Worm (Caenorhabditis elegans): Measurements from ENCODE around the gene ugt-1.

ugt-1 gene

ce11 chrV:10381726-10382125, 13.7 kb upstream of the ugt-1 start, which contains the start of gene abu-1:
Gene abu-1, minus strand, starts transcription at chrV:10381826.
- TF ChIP-seq W03F9.2 (tag; optimal IDR thresholded peaks at IDR 0.05) (no peak), dao-5 (tag; optimal IDR thresholded peaks at IDR 0.05) (no peak), him-1 (tag; optimal IDR thresholded peaks at IDR 0.05) (no peak)

- TF ChIP-seq dao-5 (tag; optimal IDR thresholded peaks at IDR 0.05): no peak
- TF ChIP-seq W03F9.2 (tag; optimal IDR thresholded peaks at IDR 0.05): no peak
- TF ChIP-seq him-1 (tag; optimal IDR thresholded peaks at IDR 0.05): no peak
Measured at ce11 chrV:10382142-10382541, 13.3 kb upstream of the ugt-1 start, which contains the start of gene pqn-2. Gene pqn-2, plus strand, starts transcription at chrV:10382442.

- TF ChIP-seq dao-5 (tag; optimal IDR thresholded peaks at IDR 0.05) (no peak), him-1 (tag; optimal IDR thresholded peaks at IDR 0.05) (no peak), W03F9.2 (tag; optimal IDR thresholded peaks at IDR 0.05) (no peak)
Measured at ce11 chrV:10383950-10384349, 11.5 kb upstream of the ugt-1 start, which contains the start of gene spe-10. Gene spe-10, plus strand, starts transcription at chrV:10384250.

- no peak for TF ChIP-seq dao-5 (tag; optimal IDR thresholded peaks at IDR 0.05)
- no peak for TF ChIP-seq him-1 (tag; optimal IDR thresholded peaks at IDR 0.05)
- TF ChIP-seq W03F9.2 (tag; optimal IDR thresholded peaks at IDR 0.05): no peak
Measured at ce11 chrV:10387412-10387811, 8.1 kb upstream of the ugt-1 start.

ce11 chrV:10388318-10388717, 7.1 kb upstream of the ugt-1 start, which contains the start of gene AC3.5:
Gene AC3.5, plus strand, starts transcription at chrV:10388527.
- TF ChIP-seq dao-5 (tag; optimal IDR thresholded peaks at IDR 0.05) (no peak), W03F9.2 (tag; optimal IDR thresholded peaks at IDR 0.05) (no peak), him-1 (tag; optimal IDR thresholded peaks at IDR 0.05) (no peak)

ce11 chrV:10393708-10394107, 1.8 kb upstream of the ugt-1 start:
- no peak for TF ChIP-seq dao-5 (tag; optimal IDR thresholded peaks at IDR 0.05)
- no peak for TF ChIP-seq W03F9.2 (tag; optimal IDR thresholded peaks at IDR 0.05)
- TF ChIP-seq him-1 (tag; optimal IDR thresholded peaks at IDR 0.05): no peak

ce11 chrV:10398431-10398830, 3.0 kb downstream of the ugt-1 start, which contains the start of gene ugt-2:
Gene ugt-2, plus strand, starts transcription at chrV:10398801.
- TF ChIP-seq W03F9.2 (tag; optimal IDR thresholded peaks at IDR 0.05) (no peak), dao-5 (tag; optimal IDR thresholded peaks at IDR 0.05) (no peak), him-1 (tag; optimal IDR thresholded peaks at IDR 0.05) (no peak)

- TF ChIP-seq him-1 (tag; optimal IDR thresholded peaks at IDR 0.05): no peak
- no peak for TF ChIP-seq W03F9.2 (tag; optimal IDR thresholded peaks at IDR 0.05)
- TF ChIP-seq dao-5 (tag; optimal IDR thresholded peaks at IDR 0.05): no peak
Measured at ce11 chrV:10399290-10399689, 3.8 kb downstream of the ugt-1 start.

ce11 chrV:10402804-10403203, 7.3 kb downstream of the ugt-1 start, which contains the start of gene F15H10.8:
Gene F15H10.8, minus strand, starts transcription at chrV:10402904.
- TF ChIP-seq him-1 (tag; optimal IDR thresholded peaks at IDR 0.05): no peak
- no peak for TF ChIP-seq dao-5 (tag; optimal IDR thresholded peaks at IDR 0.05)
- TF ChIP-seq W03F9.2 (tag; optimal IDR thresholded peaks at IDR 0.05): no peak

- TF ChIP-seq dao-5 (tag; optimal IDR thresholded peaks at IDR 0.05) (no peak), W03F9.2 (tag; optimal IDR thresholded peaks at IDR 0.05) (no peak), him-1 (tag; optimal IDR thresholded peaks at IDR 0.05) (no peak)
Measured at ce11 chrV:10404701-10405100, 9.2 kb downstream of the ugt-1 start.

- TF ChIP-seq him-1 (tag; optimal IDR thresholded peaks at IDR 0.05) (no peak), W03F9.2 (tag; optimal IDR thresholded peaks at IDR 0.05) (no peak), dao-5 (tag; optimal IDR thresholded peaks at IDR 0.05) (no peak)
Measured at ce11 chrV:10406313-10406712, 10.8 kb downstream of the ugt-1 start, which contains the start of gene F15H10.7. Gene F15H10.7, minus strand, starts transcription at chrV:10406413.

ce11 chrV:10410030-10410713, 14.7 kb downstream of the ugt-1 start, which contains the start of gene F15H10.12:
Gene F15H10.12, minus strand, starts transcription at chrV:10410080.
- TF ChIP-seq him-1 (tag; optimal IDR thresholded peaks at IDR 0.05) (no peak), W03F9.2 (tag; optimal IDR thresholded peaks at IDR 0.05) (no peak), dao-5 (tag; optimal IDR thresholded peaks at IDR 0.05) (no peak)

ce11 chrV:10414610-10415009, 19.1 kb downstream of the ugt-1 start, which contains the start of gene F15H10.9:
Gene F15H10.9, minus strand, starts transcription at chrV:10414710.
- no peak for TF ChIP-seq W03F9.2 (tag; optimal IDR thresholded peaks at IDR 0.05)
- no peak for TF ChIP-seq him-1 (tag; optimal IDR thresholded peaks at IDR 0.05)
- no peak for TF ChIP-seq dao-5 (tag; optimal IDR thresholded peaks at IDR 0.05)

- TF ChIP-seq him-1 (tag; optimal IDR thresholded peaks at IDR 0.05): no peak
- no peak for TF ChIP-seq W03F9.2 (tag; optimal IDR thresholded peaks at IDR 0.05)
- TF ChIP-seq dao-5 (tag; optimal IDR thresholded peaks at IDR 0.05): no peak
Measured at ce11 chrV:10416925-10417324, 21.5 kb downstream of the ugt-1 start, which contains the start of gene F15H10.10. Gene F15H10.10, minus strand, starts transcription at chrV:10417025.

Data from whole organism, L4/young adult.